Worm (Caenorhabditis elegans) whole organism, L1 larva: ENCODE results near the gene his-41.

ENCODE experiments used
- C04F5.9 ChIP-seq: sonication (generic microtip); optimal IDR thresholded peaks from 2 replicates; lab custom pipeline; 2016; ENCODE audit warnings: missing genetic modification characterization, missing compliant biosample characterization
- C34B4.2 ChIP-seq: sonication (generic microtip); optimal IDR thresholded peaks from 2 replicates; lab custom pipeline; 2017; ENCODE audit warnings: mild to moderate bottlenecking, missing genetic modification characterization, missing compliant biosample characterization
- alr-1 ChIP-seq: fragments of 200-800 bp; sonication (Bioruptor generic); optimal IDR thresholded peaks from 2 replicates; lab custom pipeline; 2018; ENCODE audit warnings: borderline replicate concordance, mild to moderate bottlenecking, missing genetic modification characterization, missing compliant biosample characterization
- blmp-1 ChIP-seq: fragments of 150-350 bp; optimal IDR thresholded peaks from 2 replicates; lab custom pipeline; 2014; ENCODE audit warnings: missing biosample characterization, missing genetic modification characterization
- ceh-63 ChIP-seq: fragments of 200-800 bp; sonication (Bioruptor generic); optimal IDR thresholded peaks from 2 replicates; lab custom pipeline; 2018; ENCODE audit warnings: mild to moderate bottlenecking, missing genetic modification characterization, missing compliant biosample characterization
- ceh-8 ChIP-seq: fragments of 200-800 bp; sonication (Bioruptor generic); optimal IDR thresholded peaks from 2 replicates; lab custom pipeline; 2018; ENCODE audit warnings: mild to moderate bottlenecking, missing genetic modification characterization, moderate library complexity, missing compliant biosample characterization
- ceh-88 ChIP-seq: fragments of 200-800 bp; sonication (Bioruptor generic); IDR thresholded peaks from 2 replicates; pipeline ENCODE4 v1.3.6; 2022; ENCODE audit warnings: missing genetic modification characterization, missing compliant biosample characterization
- ces-1 ChIP-seq: fragments of 150-350 bp; optimal IDR thresholded peaks from 2 replicates; lab custom pipeline; 2014; ENCODE audit warnings: missing biosample characterization, missing genetic modification reagents, missing genetic modification characterization
- dpl-1 ChIP-seq, 3 experiments: fragments of 150-350 bp in 2 of 3; sonication (generic microtip) in 1 of 3; optimal IDR thresholded peaks; 2 replicates each; lab custom pipeline; 2014 to 2017; ENCODE audit warnings: missing biosample characterization in 3 of 3, missing genetic modification characterization in 3 of 3, missing genetic modification reagents in 3 of 3
- efl-1 ChIP-seq, 4 experiments: fragments of 150-350 bp; optimal IDR thresholded peaks in 3 of 4; peaks in 1 of 4; 1 replicate in 1 of 4; 2 replicates in 3 of 4; lab custom pipeline; 2014; ENCODE audit warnings: missing biosample characterization in 2 of 4, missing genetic modification characterization in 2 of 4, missing genetic modification reagents in 2 of 4
- efl-3 ChIP-seq: fragments of 200-800 bp; sonication (Bioruptor generic); optimal IDR thresholded peaks from 2 replicates; lab custom pipeline; 2018; ENCODE audit warnings: mild to moderate bottlenecking, missing genetic modification characterization, missing compliant biosample characterization
- egl-27 ChIP-seq, 2 experiments: fragments of 150-350 bp in 1 of 2; sonication (generic microtip); optimal IDR thresholded peaks; 3 replicates each; lab custom pipeline; 2017 to 2018; ENCODE audit warnings: missing biosample characterization in 2 of 2, missing genetic modification characterization in 2 of 2, missing genetic modification reagents in 2 of 2
- elt-2 ChIP-seq: sonication (generic microtip); optimal IDR thresholded peaks from 2 replicates; lab custom pipeline; 2016; ENCODE audit warnings: missing genetic modification characterization, mild to moderate bottlenecking, inconsistent platforms, missing compliant biosample characterization, missing genetic modification reagents
- elt-3 ChIP-seq, 6 experiments: fragments of 150-350 bp in 1 of 6; sonication (generic microtip); optimal IDR thresholded peaks; 2 replicates each; lab custom pipeline; 2017 to 2018; ENCODE audit warnings: missing biosample characterization in 6 of 6, missing genetic modification characterization in 6 of 6, inconsistent platforms in 1 of 6
- ets-5 ChIP-seq: fragments of 200-800 bp; sonication (Bioruptor generic); IDR thresholded peaks from 2 replicates; pipeline ENCODE4 v1.3.6; 2022; ENCODE audit warnings: missing genetic modification characterization, missing compliant biosample characterization
- fos-1 ChIP-seq: fragments of 150-350 bp; optimal IDR thresholded peaks from 2 replicates; lab custom pipeline; 2014; ENCODE audit warnings: missing biosample characterization, missing genetic modification characterization
- hpl-2 ChIP-seq: fragments of 150-350 bp; optimal IDR thresholded peaks from 2 replicates; lab custom pipeline; 2014; ENCODE audit warnings: missing biosample characterization, missing genetic modification reagents, missing genetic modification characterization
- jun-1 ChIP-seq: fragments of 150-350 bp; optimal IDR thresholded peaks from 2 replicates; lab custom pipeline; 2014; ENCODE audit warnings: missing biosample characterization, missing genetic modification reagents, missing genetic modification characterization
- lin-35 ChIP-seq, 2 experiments: fragments of 150-350 bp; optimal IDR thresholded peaks; 2 replicates each; lab custom pipeline; 2014; ENCODE audit warnings: missing biosample characterization in 2 of 2, missing genetic modification characterization in 2 of 2, missing genetic modification reagents in 2 of 2
- lsy-2 ChIP-seq, 2 experiments: fragments of 150-350 bp; optimal IDR thresholded peaks; 2 replicates each; lab custom pipeline; 2014; ENCODE audit warnings: missing biosample characterization in 2 of 2, missing genetic modification characterization in 2 of 2
- mab-9 ChIP-seq: fragments of 200-800 bp; sonication (Bioruptor generic); IDR thresholded peaks from 2 replicates; pipeline ENCODE4 v1.3.6; 2022; ENCODE audit warnings: missing genetic modification reagents, missing genetic modification characterization, missing compliant biosample characterization
- mef-2 ChIP-seq: fragments of 150-350 bp; optimal IDR thresholded peaks from 2 replicates; lab custom pipeline; 2014; ENCODE audit warnings: missing biosample characterization, missing genetic modification characterization
- mep-1 ChIP-seq: fragments of 150-350 bp; optimal IDR thresholded peaks from 2 replicates; lab custom pipeline; 2014; ENCODE audit warnings: missing biosample characterization, missing genetic modification characterization
- nhr-11 ChIP-seq: fragments of 150-350 bp; optimal IDR thresholded peaks from 2 replicates; lab custom pipeline; 2014; ENCODE audit warnings: missing biosample characterization, missing genetic modification characterization
- nhr-20 ChIP-seq: sonication (generic microtip); optimal IDR thresholded peaks from 2 replicates; lab custom pipeline; 2016; ENCODE audit warnings: mild to moderate bottlenecking, missing genetic modification characterization, missing compliant biosample characterization
- nhr-237 ChIP-seq: fragments of 150-350 bp; optimal IDR thresholded peaks from 2 replicates; lab custom pipeline; 2014; ENCODE audit warnings: missing biosample characterization, missing genetic modification characterization
- nhr-47 ChIP-seq: sonication (generic microtip); optimal IDR thresholded peaks from 2 replicates; lab custom pipeline; 2016; ENCODE audit warnings: mild to moderate bottlenecking, missing genetic modification characterization, moderate library complexity, missing compliant biosample characterization
- nhr-77 ChIP-seq: fragments of 150-350 bp; optimal IDR thresholded peaks from 2 replicates; lab custom pipeline; 2014; ENCODE audit warnings: missing biosample characterization, missing genetic modification characterization
- nhr-84 ChIP-seq: sonication (generic microtip); optimal IDR thresholded peaks from 2 replicates; lab custom pipeline; 2017; ENCODE audit warnings: missing biosample characterization, missing genetic modification characterization
- pag-3 ChIP-seq: sonication (generic microtip); optimal IDR thresholded peaks from 2 replicates; lab custom pipeline; 2017; ENCODE audit warnings: missing genetic modification characterization, mild to moderate bottlenecking, missing compliant biosample characterization, antibody characterized with exemption, borderline replicate concordance; ENCODE audit not compliant: insufficient read depth
- pqm-1 ChIP-seq: sonication (generic microtip); optimal IDR thresholded peaks from 3 replicates; lab custom pipeline; 2017; ENCODE audit warnings: missing biosample characterization, missing genetic modification characterization
- swsn-7 ChIP-seq: sonication (generic microtip); optimal IDR thresholded peaks from 2 replicates; lab custom pipeline; 2016; ENCODE audit warnings: missing genetic modification characterization, missing compliant biosample characterization
- tlp-1 ChIP-seq: fragments of 150-350 bp; optimal IDR thresholded peaks from 2 replicates; lab custom pipeline; 2014; ENCODE audit warnings: missing biosample characterization, missing genetic modification characterization
- unc-130 ChIP-seq: fragments of 150-350 bp; optimal IDR thresholded peaks from 2 replicates; lab custom pipeline; 2017; ENCODE audit warnings: missing biosample characterization, missing genetic modification characterization, inconsistent platforms
- unc-62 ChIP-seq: fragments of 150-350 bp; optimal IDR thresholded peaks from 2 replicates; lab custom pipeline; 2014; ENCODE audit warnings: missing biosample characterization, missing genetic modification reagents, missing genetic modification characterization
- unc-98 ChIP-seq: fragments of 200-800 bp; sonication (Bioruptor generic); IDR thresholded peaks from 2 replicates; pipeline ENCODE4 v1.3.6; 2022; ENCODE audit warnings: missing genetic modification characterization, missing compliant biosample characterization
- zag-1 ChIP-seq: fragments of 150-350 bp; optimal IDR thresholded peaks from 2 replicates; lab custom pipeline; 2014; ENCODE audit warnings: missing biosample characterization, missing genetic modification characterization
- zip-4 ChIP-seq: fragments of 200-800 bp; sonication (Bioruptor generic); optimal IDR thresholded peaks from 2 replicates; lab custom pipeline; 2018; ENCODE audit warnings: mild to moderate bottlenecking, missing genetic modification characterization, moderate library complexity, missing compliant biosample characterization
- ztf-4 ChIP-seq: fragments of 150-350 bp; optimal IDR thresholded peaks from 2 replicates; lab custom pipeline; 2014; ENCODE audit warnings: missing biosample characterization, missing genetic modification characterization

Gene his-41

DNA sequence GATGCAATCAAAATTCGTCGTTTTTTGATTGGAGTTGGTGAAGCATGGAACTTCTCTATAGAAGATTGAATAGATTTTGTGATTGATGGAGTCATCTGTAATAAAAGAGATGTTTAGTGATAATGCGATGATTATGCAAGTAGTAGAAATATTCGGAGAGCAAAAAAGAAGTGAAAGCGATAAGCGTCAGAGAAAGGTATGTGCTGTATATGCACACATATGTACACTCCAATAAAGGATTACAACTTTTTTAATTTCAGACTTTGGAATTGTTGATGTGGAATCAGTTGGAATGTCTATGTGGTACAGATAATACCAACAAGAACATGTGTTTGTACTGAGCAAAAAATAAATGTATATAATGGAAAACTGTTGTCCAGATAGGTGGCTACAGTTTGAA lies 24.9 kb downstream of the his-41 start, which contains the start of gene F25B3.5:
Gene F25B3.5, minus strand, starts transcription at position 101 of the 400 bp plus-strand sequence.
- TF ChIP-seq elt-2 (tag; lab: Kevin White, UChicago) = peak; percentile 41
- no peak for TF ChIP-seq efl-3 (GFP tag; lab: Kevin White, UChicago)

ce11 chrV:9571056-9571455 lies 25.7 kb downstream of the his-41 start:
- TF ChIP-seq efl-1 (optimal IDR thresholded peaks at IDR 0.05; lab: Kevin White, UChicago) (no peak), efl-1 (GFP tag; optimal IDR thresholded peaks at IDR 0.05 in 1 of 2; lab: Kevin White, UChicago) (no peak), blmp-1 (tag; lab: Kevin White, UChicago) (no peak), unc-130 (tag; lab: Kevin White, UChicago) (no peak), mep-1 (tag; lab: Kevin White, UChicago) (no peak), elt-2 (tag; lab: Kevin White, UChicago) (peak; percentile 68), nhr-84 (tag; lab: Kevin White, UChicago) (no peak), ets-5 (GFP tag; lab: Robert Waterston, UW) (no peak)

DNA sequence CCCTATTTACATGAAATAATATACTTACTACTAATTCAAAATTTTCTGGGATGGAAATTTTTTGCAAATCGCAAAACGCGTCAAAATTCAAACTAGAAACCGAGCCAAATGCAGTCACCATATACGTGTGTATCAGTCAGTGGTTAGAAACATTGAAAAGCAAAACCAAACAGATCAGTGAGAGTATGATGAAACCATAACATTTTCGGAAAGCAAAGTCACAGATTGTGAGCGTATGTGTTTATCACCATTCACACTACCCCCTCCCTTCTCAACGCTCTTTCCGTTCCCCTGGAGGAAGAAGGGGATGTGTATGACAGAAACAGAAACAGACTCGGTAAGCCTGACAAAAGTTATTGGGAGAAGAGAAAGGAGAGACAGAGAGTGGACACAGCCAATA lies 26.3 kb downstream of the his-41 start:
- TF ChIP-seq swsn-7 (tag; lab: Kevin White, UChicago) (no peak), efl-1 (optimal IDR thresholded peaks at IDR 0.05; lab: Kevin White, UChicago) (no peak), efl-1 (GFP tag; optimal IDR thresholded peaks at IDR 0.05 in 1 of 2; lab: Kevin White, UChicago) (no peak), blmp-1 (tag; lab: Kevin White, UChicago) (peak; percentile 30), efl-3 (GFP tag; lab: Kevin White, UChicago) (no peak), hpl-2 (GFP tag; lab: Kevin White, UChicago) (no peak), ceh-63 (no peak)

DNA sequence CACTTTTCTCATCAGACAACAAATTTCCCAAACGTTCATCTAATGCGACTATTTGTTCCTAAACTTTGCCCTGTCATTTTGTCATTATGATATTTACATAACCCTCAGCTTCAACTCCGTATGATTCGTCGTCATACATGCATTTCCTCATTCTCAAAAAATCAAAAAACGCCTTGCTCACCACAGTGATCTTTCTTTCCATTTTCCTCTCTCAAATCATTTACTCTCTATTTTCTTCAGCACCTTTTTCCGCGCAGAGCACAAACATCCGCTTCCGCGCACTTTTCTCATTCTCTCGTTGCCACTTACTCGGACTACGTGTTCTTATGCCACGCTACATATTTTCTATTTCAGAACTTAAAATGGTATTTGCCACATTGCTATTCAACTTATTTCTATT lies 31.7 kb downstream of the his-41 start, which contains the start of gene F25B3.2:
Gene F25B3.2, plus strand, starts transcription at position 301 of the 400 bp plus-strand sequence.
- TF ChIP-seq nhr-11 (no peak), nhr-77 (tag; lab: Kevin White, UChicago) (no peak), mab-9 (GFP tag; lab: Robert Waterston, UW) (no peak), pag-3 (tag; lab: Kevin White, UChicago) (no peak), dpl-1 (GFP tag; optimal IDR thresholded peaks at IDR 0.05; lab: Kevin White, UChicago) (no peak), egl-27 (tag; optimal IDR thresholded peaks at IDR 0.05; lab: Kevin White, UChicago) (no peak), mef-2 (tag; lab: Kevin White, UChicago) (no peak)

ce11 chrV:9582594-9583322 lies 37.4 kb downstream of the his-41 start, which contains the start of gene rtfo-1:
Gene rtfo-1, minus strand, starts transcription at chrV:9582644.
- TF ChIP-seq C04F5.9 (tag; lab: Kevin White, UChicago) (no peak), zip-4 (GFP tag; lab: Kevin White, UChicago) (peak; percentile 16), swsn-7 (tag; lab: Kevin White, UChicago) (peak; percentile 56), unc-62 (GFP tag; lab: Kevin White, UChicago) (no peak), ztf-4 (tag; lab: Kevin White, UChicago) (peak; percentile 47), fos-1 (tag; lab: Kevin White, UChicago) (no peak), C34B4.2 (tag; lab: Kevin White, UChicago) (no peak), mab-9 (GFP tag; lab: Robert Waterston, UW) (no peak), nhr-11 (no peak), lin-35 (GFP tag; optimal IDR thresholded peaks at IDR 0.05; lab: Kevin White, UChicago) (peak; percentile 29 to 60), unc-98 (GFP tag; lab: Robert Waterston, UW) (no peak), nhr-47 (tag; lab: Kevin White, UChicago) (peak; percentile 58), tlp-1 (no peak), ets-5 (GFP tag; lab: Robert Waterston, UW) (no peak), nhr-237 (tag; lab: Kevin White, UChicago) (no peak), alr-1 (no peak), lsy-2 (tag; optimal IDR thresholded peaks at IDR 0.05; lab: Kevin White, UChicago) (peak; percentile 36 to 41), nhr-77 (tag; lab: Kevin White, UChicago) (no peak), elt-3 (tag; optimal IDR thresholded peaks at IDR 0.05; lab: Kevin White, UChicago) (no peak), pqm-1 (tag; lab: Kevin White, UChicago) (no peak), jun-1 (tag; lab: Kevin White, UChicago) (no peak), mef-2 (tag; lab: Kevin White, UChicago) (no peak), ces-1 (GFP tag; lab: Kevin White, UChicago) (no peak), zag-1 (no peak), ceh-88 (GFP tag; lab: Robert Waterston, UW) (no peak), efl-3 (GFP tag; lab: Kevin White, UChicago) (no peak), dpl-1 (GFP tag; optimal IDR thresholded peaks at IDR 0.05; lab: Kevin White, UChicago) (peak; percentile 30 to 50 (median 47)), nhr-84 (tag; lab: Kevin White, UChicago) (no peak), ceh-8 (GFP tag; lab: Kevin White, UChicago) (no peak), nhr-20 (tag; lab: Kevin White, UChicago) (peak; percentile 45), blmp-1 (tag; lab: Kevin White, UChicago) (peak; percentile 28)
